Fruit fly (Drosophila melanogaster) whole organism, embryonic: ENCODE results near the gene Sld5.
A peak's percentile ranks its signal among the peaks of the same experiment; 100 is the strongest.

Experiments
- Ada2b ChIP-seq: fragments of 200-800 bp; sonication (Bioruptor generic); IDR thresholded peaks from 2 replicates; pipeline ENCODE4 v1.3.6; 2022; ENCODE audit warnings: missing biosample characterization, missing genetic modification characterization
- Aef1 ChIP-seq: fragments of 200-800 bp; sonication (Bioruptor generic); IDR thresholded peaks from 3 replicates; pipeline ENCODE4 v1.3.6; 2022; ENCODE audit warnings: missing biosample characterization, missing genetic modification characterization
- B-H2 ChIP-seq: fragments of 200-800 bp; sonication (Bioruptor generic); optimal IDR thresholded peaks from 2 replicates; lab custom pipeline; 2018; ENCODE audit warnings: missing biosample characterization, mild to moderate bottlenecking, missing genetic modification characterization
- CG10274 ChIP-seq: fragments of 200-800 bp; sonication (Bioruptor generic); optimal IDR thresholded peaks from 3 replicates; lab custom pipeline; 2017; ENCODE audit warnings: missing biosample characterization, mild to moderate bottlenecking, missing genetic modification characterization
- CG12071 ChIP-seq: fragments of 200-800 bp; sonication (Bioruptor generic); optimal IDR thresholded peaks from 3 replicates; lab custom pipeline; 2018; ENCODE audit warnings: missing biosample characterization, mild to moderate bottlenecking, missing genetic modification characterization
- CG12155 ChIP-seq: fragments of 200-800 bp; sonication (Bioruptor generic); optimal IDR thresholded peaks from 3 replicates; lab custom pipeline; 2016; ENCODE audit warnings: missing biosample characterization, missing genetic modification characterization
- CG13123 ChIP-seq: fragments of 200-800 bp; sonication (Bioruptor generic); optimal IDR thresholded peaks from 2 replicates; lab custom pipeline; 2016; ENCODE audit warnings: missing biosample characterization, missing genetic modification characterization
- CG14710 ChIP-seq: fragments of 200-800 bp; sonication (Bioruptor generic); optimal IDR thresholded peaks from 3 replicates; lab custom pipeline; 2019; ENCODE audit warnings: missing biosample characterization, mild to moderate bottlenecking, missing genetic modification characterization, moderate library complexity
- CG14965 ChIP-seq: fragments of 200-800 bp; sonication (Bioruptor generic); optimal IDR thresholded peaks from 2 replicates; lab custom pipeline; 2016; ENCODE audit warnings: missing biosample characterization, missing genetic modification characterization, borderline replicate concordance
- CG15011 ChIP-seq: fragments of 200-800 bp; sonication (Bioruptor generic); optimal IDR thresholded peaks from 3 replicates; lab custom pipeline; 2018; ENCODE audit warnings: missing biosample characterization, mild to moderate bottlenecking, missing genetic modification characterization
- CG15514 ChIP-seq: fragments of 200-800 bp; sonication (Bioruptor generic); optimal IDR thresholded peaks from 3 replicates; lab custom pipeline; 2017; ENCODE audit warnings: missing biosample characterization, missing genetic modification characterization, mild to moderate bottlenecking, moderate library complexity, missing genetic modification reagents
- CG18599 ChIP-seq: fragments of 200-800 bp; sonication (Bioruptor generic); optimal IDR thresholded peaks from 3 replicates; lab custom pipeline; 2017; ENCODE audit warnings: missing biosample characterization, missing genetic modification characterization, mild to moderate bottlenecking, moderate library complexity, missing genetic modification reagents
- CG31388 ChIP-seq: fragments of 200-800 bp; sonication (Bioruptor generic); optimal IDR thresholded peaks from 2 replicates; lab custom pipeline; 2016; ENCODE audit warnings: missing biosample characterization, missing genetic modification characterization
- CG32532 ChIP-seq: fragments of 200-800 bp; sonication (Bioruptor generic); IDR thresholded peaks from 2 replicates; pipeline ENCODE4 v1.3.6; 2022; ENCODE audit warnings: missing biosample characterization, missing genetic modification characterization
- CG3281 ChIP-seq: fragments of 200-800 bp; sonication (Bioruptor generic); optimal IDR thresholded peaks from 3 replicates; lab custom pipeline; 2017; ENCODE audit warnings: missing biosample characterization, mild to moderate bottlenecking, missing genetic modification characterization
- CG33213 ChIP-seq: fragments of 200-800 bp; sonication (Bioruptor generic); optimal IDR thresholded peaks from 3 replicates; lab custom pipeline; 2016; ENCODE audit warnings: missing biosample characterization, missing genetic modification characterization
- CG3726 ChIP-seq: fragments of 200-800 bp; sonication (Bioruptor generic); IDR thresholded peaks from 3 replicates; pipeline ENCODE4, ENCODE4 v1.3.6; 2022; ENCODE audit warnings: missing biosample characterization, missing genetic modification characterization
- CG42726 ChIP-seq: fragments of 200-800 bp; sonication (Bioruptor generic); IDR thresholded peaks from 2 replicates; pipeline ENCODE4 v1.3.6; 2022; ENCODE audit warnings: missing biosample characterization, missing genetic modification characterization; ENCODE audit not compliant: partially characterized antibody
- CG4707 ChIP-seq: fragments of 200-800 bp; sonication (Bioruptor generic); optimal IDR thresholded peaks from 2 replicates; lab custom pipeline; 2018; ENCODE audit warnings: missing biosample characterization, mild to moderate bottlenecking, missing genetic modification characterization, moderate library complexity
- CG7987 ChIP-seq: fragments of 200-800 bp; sonication (Bioruptor generic); optimal IDR thresholded peaks from 2 replicates; lab custom pipeline; 2018; ENCODE audit warnings: missing biosample characterization, mild to moderate bottlenecking, missing genetic modification characterization, moderate library complexity
- CG9727 ChIP-seq: fragments of 200-800 bp; sonication (Bioruptor generic); optimal IDR thresholded peaks from 3 replicates; lab custom pipeline; 2017; ENCODE audit warnings: missing biosample characterization, mild to moderate bottlenecking, missing genetic modification characterization
- CTCF ChIP-seq: fragments of 200-800 bp; sonication (Bioruptor generic); optimal IDR thresholded peaks from 2 replicates; lab custom pipeline; 2017; ENCODE audit warnings: missing biosample characterization, mild to moderate bottlenecking, missing genetic modification characterization, moderate library complexity
- CrebB ChIP-seq: fragments of 200-800 bp; sonication (Bioruptor generic); optimal IDR thresholded peaks from 3 replicates; lab custom pipeline; 2018; ENCODE audit warnings: missing biosample characterization, mild to moderate bottlenecking, missing genetic modification characterization
- D ChIP-seq, 2 experiments: fragments of 200-800 bp in 1 of 2; fragments of >200 bp in 1 of 2; sonication (Bioruptor generic) in 1 of 2; optimal IDR thresholded peaks; 2 replicates in 1 of 2; 3 replicates in 1 of 2; lab custom pipeline; 2017; ENCODE audit warnings: mild to moderate bottlenecking in 1 of 2, missing biosample characterization in 1 of 2, missing genetic modification characterization in 1 of 2, missing genetic modification reagents in 1 of 2
- Dp ChIP-seq: fragments of 200-800 bp; sonication (Bioruptor generic); optimal IDR thresholded peaks from 2 replicates; lab custom pipeline; 2018; ENCODE audit warnings: missing biosample characterization, mild to moderate bottlenecking, missing genetic modification characterization, moderate library complexity
- Drgx ChIP-seq: fragments of 200-800 bp; sonication (Bioruptor generic); IDR thresholded peaks from 2 replicates; pipeline ENCODE4 v1.3.6; 2022; ENCODE audit warnings: missing biosample characterization, missing genetic modification characterization
- Ets65A ChIP-seq: fragments of 200-800 bp; sonication (Bioruptor generic); peaks from one replicate; lab custom pipeline; 2016; ENCODE audit warnings: missing biosample characterization, missing genetic modification characterization
- H15 ChIP-seq: fragments of 200-800 bp; sonication (Bioruptor generic); IDR thresholded peaks from 3 replicates; pipeline ENCODE4 v1.3.6; 2022; ENCODE audit warnings: missing biosample characterization, missing genetic modification characterization
- HLHmδ ChIP-seq: fragments of 200-800 bp; sonication (Bioruptor generic); optimal IDR thresholded peaks from 2 replicates; lab custom pipeline; 2018; ENCODE audit warnings: missing biosample characterization, mild to moderate bottlenecking, missing genetic modification characterization, moderate library complexity
- Hand ChIP-seq: fragments of 200-800 bp; sonication (Bioruptor generic); optimal IDR thresholded peaks from 2 replicates; lab custom pipeline; 2017; ENCODE audit warnings: mild to moderate bottlenecking, missing biosample characterization, missing genetic modification reagents, missing genetic modification characterization
- Hey ChIP-seq: fragments of 200-800 bp; sonication (Bioruptor generic); optimal IDR thresholded peaks from 3 replicates; lab custom pipeline; 2018; ENCODE audit warnings: missing biosample characterization, mild to moderate bottlenecking, missing genetic modification characterization
- Hr3 ChIP-seq: fragments of 200-800 bp; sonication (Bioruptor generic); optimal IDR thresholded peaks from 3 replicates; lab custom pipeline; 2016; ENCODE audit warnings: missing biosample characterization, missing genetic modification characterization
- NfI ChIP-seq: fragments of 200-800 bp; sonication (Bioruptor generic); optimal IDR thresholded peaks from 3 replicates; lab custom pipeline; 2018; ENCODE audit warnings: missing biosample characterization, mild to moderate bottlenecking, missing genetic modification characterization, moderate library complexity
- Poxn ChIP-seq: fragments of 200-800 bp; sonication (Bioruptor generic); IDR thresholded peaks from 2 replicates; pipeline ENCODE4 v1.3.6; 2022; ENCODE audit warnings: missing biosample characterization, missing genetic modification characterization
- Ravus ChIP-seq: fragments of 200-800 bp; sonication (Bioruptor generic); IDR thresholded peaks from 2 replicates; pipeline ENCODE4 v1.3.6; 2022; ENCODE audit warnings: missing biosample characterization, missing genetic modification characterization
- ab ChIP-seq: fragments of 200-800 bp; sonication (Bioruptor generic); optimal IDR thresholded peaks from 2 replicates; lab custom pipeline; 2016; ENCODE audit warnings: missing biosample characterization, missing genetic modification characterization
- dmrt11E ChIP-seq: fragments of 200-800 bp; sonication (Bioruptor generic); optimal IDR thresholded peaks from 3 replicates; lab custom pipeline; 2018; ENCODE audit warnings: missing biosample characterization, mild to moderate bottlenecking, missing genetic modification characterization, moderate library complexity
- dysf ChIP-seq: fragments of 200-800 bp; sonication (Bioruptor generic); IDR thresholded peaks from 3 replicates; pipeline ENCODE4 v1.3.6; 2022; ENCODE audit warnings: missing biosample characterization, missing genetic modification characterization
- ewg ChIP-seq: fragments of 200-800 bp; sonication (Bioruptor generic); optimal IDR thresholded peaks from 3 replicates; lab custom pipeline; 2017; ENCODE audit warnings: mild to moderate bottlenecking, missing biosample characterization, missing genetic modification reagents, missing genetic modification characterization
- fd3F ChIP-seq: fragments of 200-800 bp; sonication (Bioruptor generic); optimal IDR thresholded peaks from 2 replicates; lab custom pipeline; 2018; ENCODE audit warnings: missing biosample characterization, mild to moderate bottlenecking, missing genetic modification characterization, moderate library complexity
- gcm ChIP-seq: fragments of 200-800 bp; sonication (Bioruptor generic); optimal IDR thresholded peaks from 2 replicates; lab custom pipeline; 2019; ENCODE audit warnings: missing biosample characterization, mild to moderate bottlenecking, missing genetic modification characterization, moderate library complexity
- h ChIP-seq: fragments of >200 bp; optimal IDR thresholded peaks from 2 replicates; lab custom pipeline; 2017
- her ChIP-seq: fragments of 200-800 bp; sonication (Bioruptor generic); optimal IDR thresholded peaks from 2 replicates; lab custom pipeline; 2016; ENCODE audit warnings: missing biosample characterization, missing genetic modification characterization
- lab ChIP-seq: fragments of 200-800 bp; sonication (Bioruptor generic); optimal IDR thresholded peaks from 3 replicates; lab custom pipeline; 2017; ENCODE audit warnings: missing biosample characterization, missing genetic modification characterization, mild to moderate bottlenecking, moderate library complexity, missing genetic modification reagents
- nau ChIP-seq: fragments of 200-800 bp; sonication (Bioruptor generic); optimal IDR thresholded peaks from 3 replicates; lab custom pipeline; 2017; ENCODE audit warnings: missing biosample characterization, mild to moderate bottlenecking, missing genetic modification characterization, missing genetic modification reagents
- nmo ChIP-seq: fragments of 200-800 bp; sonication (Bioruptor generic); optimal IDR thresholded peaks from 2 replicates; lab custom pipeline; 2018; ENCODE audit warnings: missing biosample characterization, mild to moderate bottlenecking, missing genetic modification characterization, moderate library complexity
- nom ChIP-seq: fragments of 200-800 bp; sonication (Bioruptor generic); optimal IDR thresholded peaks from 2 replicates; lab custom pipeline; 2017; ENCODE audit warnings: missing biosample characterization, missing genetic modification characterization, mild to moderate bottlenecking, moderate library complexity, missing genetic modification reagents
- pum ChIP-seq: fragments of 200-800 bp; sonication (Bioruptor generic); optimal IDR thresholded peaks from 2 replicates; lab custom pipeline; 2016; ENCODE audit warnings: missing biosample characterization, missing genetic modification characterization
- slou ChIP-seq: fragments of 200-800 bp; sonication (Bioruptor generic); optimal IDR thresholded peaks from 3 replicates; lab custom pipeline; 2016; ENCODE audit warnings: missing biosample characterization, missing genetic modification characterization
- wdn ChIP-seq: fragments of 200-800 bp; sonication (Bioruptor generic); IDR thresholded peaks from 2 replicates; pipeline ENCODE4 v1.3.6; 2022; ENCODE audit warnings: missing biosample characterization, missing genetic modification characterization

Sld5 gene

dm6 chr3R:26055214-26055632, 1.1 kb downstream of the Sld5 start, which contains the start of gene Cmpk (continued):
- TF ChIP-seq B-H2, result peak; percentile 92
- peak; percentile 90 for TF ChIP-seq CG7987 (GFP tag; lab: Kevin White, UChicago)
- no peak for TF ChIP-seq CG14965 (GFP tag; lab: Kevin White, UChicago)
- no peak for TF ChIP-seq slou (GFP tag; lab: Kevin White, UChicago)
- TF ChIP-seq Drgx (GFP tag; lab: Robert Waterston, UW), result no peak
- TF ChIP-seq Ada2b (GFP tag; lab: Robert Waterston, UW), result no peak
- TF ChIP-seq CG3281, result peak; percentile 84
- TF ChIP-seq ewg (GFP tag; lab: Kevin White, UChicago), result peak; percentile 96
- peak; percentile 43 for TF ChIP-seq nmo (GFP tag; lab: Kevin White, UChicago)
- TF ChIP-seq lab (GFP tag; lab: Kevin White, UChicago), result peak; percentile 92
- peak; percentile 75 for TF ChIP-seq CG9727 (GFP tag; lab: Kevin White, UChicago)
- TF ChIP-seq nom, result peak; percentile 80
- TF ChIP-seq CrebB (tag; lab: Kevin White, UChicago), result peak; percentile 80
- no peak for TF ChIP-seq Poxn (GFP tag; lab: Robert Waterston, UW)
- TF ChIP-seq ab (GFP tag; lab: Kevin White, UChicago), result no peak
- TF ChIP-seq Hand (GFP tag; lab: Kevin White, UChicago), result peak; percentile 26
- peak; percentile 85 for TF ChIP-seq Dp (GFP tag; lab: Kevin White, UChicago)
- peak; percentile 81 for TF ChIP-seq CG14710 (tag; lab: Kevin White, UChicago)
- TF ChIP-seq Aef1 (GFP tag; lab: Robert Waterston, UW), result peak; percentile 12; the same call in 1 of the 3 replicates
- TF ChIP-seq CG18599, result peak; percentile 84
- TF ChIP-seq CG3726 (GFP tag; lab: Robert Waterston, UW), result no peak
- TF ChIP-seq nau, result no peak
- peak; percentile 47 for TF ChIP-seq dmrt11E
- TF ChIP-seq CG15011 (GFP tag; lab: Kevin White, UChicago), result peak; percentile 64
- no peak for TF ChIP-seq Ravus (GFP tag; lab: Robert Waterston, UW)
- TF ChIP-seq wdn (GFP tag; lab: Robert Waterston, UW), result no peak
- peak; percentile 11 for TF ChIP-seq CG33213 (GFP tag; lab: Kevin White, UChicago)
- peak; percentile 36 for TF ChIP-seq CG13123 (GFP tag; lab: Kevin White, UChicago)
- peak; percentile 54 for TF ChIP-seq CG10274
- peak; percentile 40 for TF ChIP-seq Hr3 (GFP tag; lab: Kevin White, UChicago)
- TF ChIP-seq Ets65A (GFP tag; lab: Kevin White, UChicago), result peak; percentile 86
- peak; percentile 81 for TF ChIP-seq CG15514 (GFP tag; lab: Kevin White, UChicago)
- TF ChIP-seq CG42726, result peak; percentile 58; the same call in 1 of the 2 replicates
- peak; percentile 79 for TF ChIP-seq CG4707 (GFP tag; lab: Kevin White, UChicago)
- peak; percentile 91 for TF ChIP-seq HLHmδ
- TF ChIP-seq fd3F (GFP tag; lab: Kevin White, UChicago), result peak; percentile 35
- peak; percentile 69 for TF ChIP-seq CG32532 (GFP tag; lab: Robert Waterston, UW)
- peak; percentile 88 for TF ChIP-seq NfI (GFP tag; lab: Kevin White, UChicago)
- TF ChIP-seq pum, result no peak
- TF ChIP-seq D (optimal IDR thresholded peaks at IDR 0.05; lab: Kevin White, UChicago), result no peak
- TF ChIP-seq D (GFP tag; optimal IDR thresholded peaks at IDR 0.05; lab: Kevin White, UChicago), result peak; percentile 51
- TF ChIP-seq dysf (GFP tag; lab: Robert Waterston, UW), result peak; percentile 82
- no peak for TF ChIP-seq Hey
- TF ChIP-seq h (lab: Kevin White, UChicago), result no peak
- no peak for TF ChIP-seq CG12155 (GFP tag; lab: Kevin White, UChicago)
- TF ChIP-seq CG12071 (GFP tag; lab: Kevin White, UChicago), result no peak
- TF ChIP-seq her (GFP tag; lab: Kevin White, UChicago), result peak; percentile 42
- TF ChIP-seq H15 (GFP tag; lab: Robert Waterston, UW), result peak; percentile 49; the same call in 1 of the 3 replicates
- TF ChIP-seq CG31388 (GFP tag; lab: Kevin White, UChicago), result no peak
- TF ChIP-seq gcm (GFP tag; lab: Kevin White, UChicago), result peak; percentile 67
- peak; percentile 55 for TF ChIP-seq CTCF
